Worm (Caenorhabditis elegans) whole organism, L3 larva: ENCODE measurements around the gene srv-17.

Experiments used
- ZK546.5 ChIP-seq: sonication (generic microtip); optimal IDR thresholded peaks from 2 replicates; lab custom pipeline; 2017; ENCODE audit warnings: missing biosample characterization, missing genetic modification characterization
- ama-1 ChIP-seq: fragments of 150-350 bp; optimal IDR thresholded peaks from 2 replicates; lab custom pipeline; 2018
- ceh-28 ChIP-seq: fragments of 150-350 bp; optimal IDR thresholded peaks from 2 replicates; lab custom pipeline; 2014; ENCODE audit warnings: missing biosample characterization, missing genetic modification reagents, missing genetic modification characterization
- daf-12 ChIP-seq: fragments of 150-350 bp; optimal IDR thresholded peaks from 2 replicates; lab custom pipeline; 2014; ENCODE audit warnings: missing biosample characterization, missing genetic modification reagents, missing genetic modification characterization
- egl-27 ChIP-seq: sonication (generic microtip); optimal IDR thresholded peaks from 4 replicates; lab custom pipeline; 2017; ENCODE audit warnings: missing biosample characterization, missing genetic modification reagents, missing genetic modification characterization
- egl-5 ChIP-seq: fragments of 150-350 bp; optimal IDR thresholded peaks from 2 replicates; lab custom pipeline; 2017; ENCODE audit warnings: missing biosample characterization, missing genetic modification reagents, missing genetic modification characterization, inconsistent platforms
- elt-1 ChIP-seq: fragments of 150-350 bp; optimal IDR thresholded peaks from 2 replicates; lab custom pipeline; 2014; ENCODE audit warnings: missing biosample characterization, missing genetic modification characterization
- fkh-10 ChIP-seq: sonication (generic microtip); optimal IDR thresholded peaks from 2 replicates; lab custom pipeline; 2017; ENCODE audit warnings: missing biosample characterization, missing genetic modification reagents, missing genetic modification characterization
- fkh-2 ChIP-seq: fragments of 150-350 bp; optimal IDR thresholded peaks from 2 replicates; lab custom pipeline; 2014; ENCODE audit warnings: missing biosample characterization, missing genetic modification reagents, missing genetic modification characterization
- fos-1 ChIP-seq: fragments of 150-350 bp; optimal IDR thresholded peaks from 2 replicates; lab custom pipeline; 2014; ENCODE audit warnings: missing biosample characterization, missing genetic modification characterization
- hmg-11 ChIP-seq: sonication (generic microtip); optimal IDR thresholded peaks from 2 replicates; lab custom pipeline; 2016; ENCODE audit warnings: missing genetic modification characterization, missing compliant biosample characterization
- jun-1 ChIP-seq: fragments of 150-350 bp; optimal IDR thresholded peaks from 2 replicates; lab custom pipeline; 2014; ENCODE audit warnings: missing biosample characterization, missing genetic modification reagents, missing genetic modification characterization
- lin-15B ChIP-seq: fragments of 150-350 bp; optimal IDR thresholded peaks from 2 replicates; lab custom pipeline; 2014; ENCODE audit warnings: missing biosample characterization, missing genetic modification characterization
- lsy-12 ChIP-seq: sonication (generic microtip); optimal IDR thresholded peaks from 2 replicates; lab custom pipeline; 2016; ENCODE audit warnings: mild to moderate bottlenecking, missing genetic modification characterization, missing compliant biosample characterization
- mdl-1 ChIP-seq: fragments of 150-350 bp; optimal IDR thresholded peaks from 2 replicates; lab custom pipeline; 2014; ENCODE audit warnings: missing biosample characterization, missing genetic modification characterization
- mml-1 ChIP-seq: fragments of 150-350 bp; sonication (generic microtip); optimal IDR thresholded peaks from 3 replicates; lab custom pipeline; 2014; ENCODE audit warnings: missing biosample characterization, missing genetic modification characterization
- nfya-1 ChIP-seq: sonication (generic microtip); optimal IDR thresholded peaks from 2 replicates; lab custom pipeline; 2017; ENCODE audit warnings: missing genetic modification characterization, mild to moderate bottlenecking, missing compliant biosample characterization, antibody characterized with exemption, moderate library complexity; ENCODE audit not compliant: insufficient read depth
- nhr-11 ChIP-seq: fragments of 150-350 bp; optimal IDR thresholded peaks from 2 replicates; lab custom pipeline; 2014; ENCODE audit warnings: missing biosample characterization, missing genetic modification characterization
- nhr-12 ChIP-seq: fragments of 150-350 bp; optimal IDR thresholded peaks from 2 replicates; lab custom pipeline; 2014; ENCODE audit warnings: missing biosample characterization, missing genetic modification characterization
- nhr-23 ChIP-seq: fragments of 150-350 bp; optimal IDR thresholded peaks from 2 replicates; lab custom pipeline; 2014; ENCODE audit warnings: missing biosample characterization, missing genetic modification reagents, missing genetic modification characterization
- nhr-237 ChIP-seq: fragments of 150-350 bp; optimal IDR thresholded peaks from 2 replicates; lab custom pipeline; 2014; ENCODE audit warnings: missing biosample characterization, missing genetic modification characterization
- nhr-25 ChIP-seq: sonication (generic microtip); optimal IDR thresholded peaks from 2 replicates; lab custom pipeline; 2017; ENCODE audit warnings: missing biosample characterization, missing genetic modification characterization
- nhr-43 ChIP-seq: sonication (generic microtip); optimal IDR thresholded peaks from 2 replicates; lab custom pipeline; 2016; ENCODE audit warnings: mild to moderate bottlenecking, missing genetic modification characterization, missing compliant biosample characterization; ENCODE audit not compliant: poor library complexity, severe bottlenecking
- nhr-67 ChIP-seq: fragments of 150-350 bp; optimal IDR thresholded peaks from 2 replicates; lab custom pipeline; 2014; ENCODE audit warnings: missing biosample characterization, missing genetic modification characterization
- nhr-76 ChIP-seq: fragments of 150-350 bp; sonication (generic microtip); optimal IDR thresholded peaks from 5 replicates; lab custom pipeline; 2014; ENCODE audit warnings: missing biosample characterization, missing genetic modification characterization
- nhr-77 ChIP-seq: fragments of 150-350 bp; optimal IDR thresholded peaks from 2 replicates; lab custom pipeline; 2014; ENCODE audit warnings: missing biosample characterization, missing genetic modification characterization
- pha-4 ChIP-seq: fragments of 150-350 bp; optimal IDR thresholded peaks from 2 replicates; lab custom pipeline; 2014; ENCODE audit warnings: missing biosample characterization, missing genetic modification reagents, missing genetic modification characterization
- skn-1 ChIP-seq: fragments of 150-350 bp; optimal IDR thresholded peaks from 2 replicates; lab custom pipeline; 2014; ENCODE audit warnings: missing biosample characterization, missing genetic modification characterization
- snpc-4 ChIP-seq: fragments of 150-350 bp; optimal IDR thresholded peaks from 2 replicates; lab custom pipeline; 2014; ENCODE audit warnings: missing biosample characterization, missing genetic modification characterization
- tbx-2 ChIP-seq: sonication (generic microtip); optimal IDR thresholded peaks from 2 replicates; lab custom pipeline; 2016; ENCODE audit warnings: mild to moderate bottlenecking, missing genetic modification characterization, missing compliant biosample characterization
- unc-62 ChIP-seq: fragments of 150-350 bp; sonication (generic microtip); optimal IDR thresholded peaks from 4 replicates; lab custom pipeline; 2014; ENCODE audit warnings: missing biosample characterization, missing genetic modification reagents, missing genetic modification characterization
- zag-1 ChIP-seq: fragments of 150-350 bp; optimal IDR thresholded peaks from 2 replicates; lab custom pipeline; 2014; ENCODE audit warnings: missing biosample characterization, missing genetic modification characterization
- ztf-11 ChIP-seq: fragments of 150-350 bp; optimal IDR thresholded peaks from 2 replicates; lab custom pipeline; 2014; ENCODE audit warnings: missing biosample characterization, missing genetic modification characterization

srv-17 gene

DNA sequence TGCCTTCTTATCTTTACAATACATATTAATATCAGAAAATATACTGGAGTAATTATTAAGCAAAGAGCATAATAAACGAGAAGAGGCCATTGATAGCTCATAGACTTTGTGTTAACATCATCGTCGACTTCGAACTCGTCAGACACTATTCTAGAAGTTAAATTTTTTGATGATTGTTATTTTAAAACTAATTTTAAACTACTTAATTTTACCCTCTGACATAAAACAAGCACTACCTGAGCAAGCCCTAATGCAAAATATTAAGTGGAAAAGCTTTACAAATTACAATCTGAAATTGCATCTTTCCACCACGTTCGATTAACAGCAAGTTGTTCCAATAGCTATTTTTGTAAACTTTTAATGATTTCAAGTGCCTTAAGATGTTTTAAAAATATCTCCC is at the start of gene srv-17:
Gene srv-17, minus strand, starts transcription at position 101 of the 400 bp plus-strand sequence.
- TF ChIP-seq ztf-11 (tag; lab: Kevin White, UChicago): no peak
- TF ChIP-seq egl-27: no peak
- TF ChIP-seq skn-1 (tag; lab: Kevin White, UChicago): no peak
- no peak for TF ChIP-seq nhr-25
- TF ChIP-seq tbx-2 (tag; lab: Kevin White, UChicago): no peak

ce11 chrIV:5917026-5917425 is 47.1 kb upstream of the srv-17 start, which contains the start of gene dhhc-13:
Gene dhhc-13, plus strand, starts transcription at chrIV:5917326.
- TF ChIP-seq nhr-23 (tag; lab: Kevin White, UChicago) (no peak), hmg-11 (tag; lab: Kevin White, UChicago) (no peak), daf-12 (no peak), nhr-76 (tag; lab: Kevin White, UChicago) (no peak), lsy-12 (tag; lab: Kevin White, UChicago) (no peak), nhr-237 (tag; lab: Kevin White, UChicago) (no peak), mdl-1 (tag; lab: Kevin White, UChicago) (no peak), mml-1 (tag; lab: Kevin White, UChicago) (no peak), tbx-2 (tag; lab: Kevin White, UChicago) (no peak), fos-1 (tag; lab: Kevin White, UChicago) (no peak), nfya-1 (tag; lab: Kevin White, UChicago) (no peak), nhr-11 (no peak), nhr-12 (tag; lab: Kevin White, UChicago) (no peak), egl-5 (tag; lab: Kevin White, UChicago) (no peak), fkh-2 (no peak), jun-1 (tag; lab: Kevin White, UChicago) (no peak), nhr-43 (tag; lab: Kevin White, UChicago) (no peak), ztf-11 (tag; lab: Kevin White, UChicago) (no peak), elt-1 (tag; lab: Kevin White, UChicago) (no peak)

ce11 chrIV:5915152-5915551 is 45.2 kb upstream of the srv-17 start:
- TF ChIP-seq fkh-10 (GFP tag; lab: Kevin White, UChicago) (peak; percentile 88), nhr-12 (tag; lab: Kevin White, UChicago) (no peak)

ce11 chrIV:5903305-5903778 is 33.4 kb upstream of the srv-17 start, which contains the start of gene H04M03.12:
Gene H04M03.12, minus strand, starts transcription at chrIV:5903355.
- TF ChIP-seq nfya-1 (tag; lab: Kevin White, UChicago): peak; percentile 67
- TF ChIP-seq nhr-77 (tag; lab: Kevin White, UChicago): no peak

ce11 chrIV:5902730-5903129 is 32.8 kb upstream of the srv-17 start:
- TF ChIP-seq ztf-11 (tag; lab: Kevin White, UChicago): no peak
- TF ChIP-seq fkh-2: no peak
- TF ChIP-seq ZK546.5 (tag; lab: Kevin White, UChicago): no peak
- no peak for TF ChIP-seq zag-1 (tag; lab: Kevin White, UChicago)
- no peak for TF ChIP-seq nhr-43 (tag; lab: Kevin White, UChicago)
- TF ChIP-seq snpc-4: no peak
- TF ChIP-seq nhr-23 (tag; lab: Kevin White, UChicago): no peak
- no peak for TF ChIP-seq unc-62 (GFP tag; lab: Kevin White, UChicago)
- TF ChIP-seq nhr-12 (tag; lab: Kevin White, UChicago): no peak
- TF ChIP-seq fkh-10 (GFP tag; lab: Kevin White, UChicago): no peak
- no peak for TF ChIP-seq lin-15B (tag; lab: Kevin White, UChicago)
- no peak for TF ChIP-seq elt-1 (tag; lab: Kevin White, UChicago)
- no peak for TF ChIP-seq lsy-12 (tag; lab: Kevin White, UChicago)
- TF ChIP-seq jun-1 (tag; lab: Kevin White, UChicago): no peak
- no peak for TF ChIP-seq fos-1 (tag; lab: Kevin White, UChicago)
- TF ChIP-seq skn-1 (tag; lab: Kevin White, UChicago): no peak
- no peak for TF ChIP-seq nhr-67
- no peak for TF ChIP-seq ama-1
- no peak for TF ChIP-seq ceh-28 (tag; lab: Kevin White, UChicago)
- no peak for TF ChIP-seq pha-4 (tag; lab: Kevin White, UChicago)
